Fruit fly (Drosophila melanogaster) whole organism, embryonic: Measurements from ENCODE around the gene CG7557.
A peak's percentile ranks its signal among the peaks of the same experiment; 100 is the strongest.

ENCODE experiments used
- Atf-2 ChIP-seq: fragments of 200-800 bp; sonication (Bioruptor generic); optimal IDR thresholded peaks from 2 replicates; lab custom pipeline; 2016; ENCODE audit warnings: missing biosample characterization, missing genetic modification characterization
- Bdp1 ChIP-seq: fragments of 200-800 bp; sonication (Bioruptor generic); optimal IDR thresholded peaks from 3 replicates; lab custom pipeline; 2016; ENCODE audit warnings: missing biosample characterization, missing genetic modification characterization
- BtbVII ChIP-seq: fragments of 200-800 bp; sonication (Bioruptor generic); optimal IDR thresholded peaks from 3 replicates; lab custom pipeline; 2017; ENCODE audit warnings: missing biosample characterization, mild to moderate bottlenecking, missing genetic modification characterization
- Bteb2 ChIP-seq: fragments of 200-800 bp; sonication (Bioruptor generic); optimal IDR thresholded peaks from 2 replicates; lab custom pipeline; 2016; ENCODE audit warnings: missing biosample characterization, missing genetic modification characterization
- CG12391 ChIP-seq: fragments of 200-800 bp; sonication (Bioruptor generic); optimal IDR thresholded peaks from 3 replicates; lab custom pipeline; 2018; ENCODE audit warnings: missing biosample characterization, mild to moderate bottlenecking, missing genetic modification characterization, moderate library complexity
- CG14441 ChIP-seq: fragments of 200-800 bp; sonication (Bioruptor generic); IDR thresholded peaks from 2 replicates; pipeline ENCODE4 v1.3.6; 2022; ENCODE audit warnings: missing biosample characterization, missing genetic modification characterization
- CG15696 ChIP-seq: fragments of 200-800 bp; sonication (Bioruptor generic); optimal IDR thresholded peaks from 2 replicates; lab custom pipeline; 2019; ENCODE audit warnings: missing biosample characterization, mild to moderate bottlenecking, missing genetic modification characterization, moderate library complexity
- CG16863 ChIP-seq: fragments of 200-800 bp; sonication (Bioruptor generic); optimal IDR thresholded peaks from 3 replicates; lab custom pipeline; 2016; ENCODE audit warnings: missing biosample characterization, missing genetic modification characterization
- CG17568 ChIP-seq: fragments of 200-800 bp; sonication (Bioruptor generic); optimal IDR thresholded peaks from 2 replicates; lab custom pipeline; 2018; ENCODE audit warnings: missing biosample characterization, mild to moderate bottlenecking, missing genetic modification characterization, moderate library complexity
- CG1792 ChIP-seq: fragments of 200-800 bp; sonication (Bioruptor generic); optimal IDR thresholded peaks from 2 replicates; lab custom pipeline; 2016; ENCODE audit warnings: missing biosample characterization, missing genetic modification characterization
- CG2202 ChIP-seq: fragments of 200-800 bp; sonication (Bioruptor generic); optimal IDR thresholded peaks from 2 replicates; lab custom pipeline; 2018; ENCODE audit warnings: missing biosample characterization, mild to moderate bottlenecking, missing genetic modification characterization
- CG34224 ChIP-seq: fragments of 200-800 bp; sonication (Bioruptor generic); IDR thresholded peaks from 3 replicates; pipeline ENCODE4 v1.3.6; 2022; ENCODE audit warnings: missing biosample characterization, missing genetic modification characterization; ENCODE audit not compliant: partially characterized antibody
- CG4360 ChIP-seq: fragments of 200-800 bp; sonication (Bioruptor generic); IDR thresholded peaks from 2 replicates; pipeline ENCODE4 v1.3.6; 2022; ENCODE audit warnings: missing biosample characterization, missing genetic modification characterization
- CG6254 ChIP-seq: fragments of 200-800 bp; sonication (Bioruptor generic); optimal IDR thresholded peaks from 3 replicates; lab custom pipeline; 2017; ENCODE audit warnings: mild to moderate bottlenecking, missing biosample characterization, missing genetic modification reagents, missing genetic modification characterization
- CG6765 ChIP-seq: fragments of 200-800 bp; sonication (Bioruptor generic); optimal IDR thresholded peaks from 3 replicates; lab custom pipeline; 2017; ENCODE audit warnings: missing biosample characterization, mild to moderate bottlenecking, missing genetic modification characterization
- CG6813 ChIP-seq: fragments of 200-800 bp; sonication (Bioruptor generic); optimal IDR thresholded peaks from 2 replicates; lab custom pipeline; 2017; ENCODE audit warnings: missing biosample characterization, missing genetic modification characterization, mild to moderate bottlenecking, moderate library complexity, missing genetic modification reagents
- CG7556 ChIP-seq: fragments of 200-800 bp; sonication (Bioruptor generic); optimal IDR thresholded peaks from 2 replicates; lab custom pipeline; 2017; ENCODE audit warnings: missing biosample characterization, mild to moderate bottlenecking, missing genetic modification characterization
- CG7786 ChIP-seq: fragments of 200-800 bp; sonication (Bioruptor generic); optimal IDR thresholded peaks from 2 replicates; lab custom pipeline; 2016; ENCODE audit warnings: missing biosample characterization, missing genetic modification characterization
- CG9727 ChIP-seq: fragments of 200-800 bp; sonication (Bioruptor generic); optimal IDR thresholded peaks from 3 replicates; lab custom pipeline; 2017; ENCODE audit warnings: missing biosample characterization, mild to moderate bottlenecking, missing genetic modification characterization
- CG9817 ChIP-seq: fragments of 200-800 bp; sonication (Bioruptor generic); optimal IDR thresholded peaks from 2 replicates; lab custom pipeline; 2018; ENCODE audit warnings: missing biosample characterization, mild to moderate bottlenecking, missing genetic modification characterization, moderate library complexity
- D19A ChIP-seq: fragments of 200-800 bp; optimal IDR thresholded peaks from 3 replicates; lab custom pipeline; 2019; ENCODE audit warnings: missing biosample characterization, mild to moderate bottlenecking, missing genetic modification characterization, moderate library complexity
- GATAe ChIP-seq: fragments of 200-800 bp; sonication (Bioruptor generic); conservative IDR thresholded peaks from 2 replicates; pipeline ENCODE4 v1.3.6; 2022; ENCODE audit warnings: missing biosample characterization, missing genetic modification characterization
- H15 ChIP-seq: fragments of 200-800 bp; sonication (Bioruptor generic); IDR thresholded peaks from 3 replicates; pipeline ENCODE4 v1.3.6; 2022; ENCODE audit warnings: missing biosample characterization, missing genetic modification characterization
- Kr ChIP-seq: fragments of 200-800 bp; sonication (Bioruptor generic); optimal IDR thresholded peaks from 2 replicates; lab custom pipeline; 2017; ENCODE audit warnings: missing biosample characterization, mild to moderate bottlenecking, missing genetic modification characterization
- Med ChIP-seq: fragments of 200-800 bp; sonication (Bioruptor generic); peaks from one replicate; lab custom pipeline; 2016; ENCODE audit warnings: missing biosample characterization, missing genetic modification characterization, mild to moderate bottlenecking, inconsistent platforms, moderate library complexity
- NC2β ChIP-seq: fragments of 200-800 bp; sonication (Bioruptor generic); optimal IDR thresholded peaks from 2 replicates; lab custom pipeline; 2016; ENCODE audit warnings: missing biosample characterization, missing genetic modification characterization
- Rfx ChIP-seq: fragments of 200-800 bp; sonication (Bioruptor generic); IDR thresholded peaks from 2 replicates; pipeline ENCODE4 v1.3.6; 2022; ENCODE audit warnings: missing biosample characterization, missing genetic modification characterization
- Sry-β ChIP-seq: fragments of 200-800 bp; sonication (Bioruptor generic); optimal IDR thresholded peaks from 2 replicates; lab custom pipeline; 2018; ENCODE audit warnings: missing biosample characterization, mild to moderate bottlenecking, missing genetic modification characterization, moderate library complexity
- amos ChIP-seq: fragments of 200-800 bp; sonication (Bioruptor generic); IDR thresholded peaks from 2 replicates; pipeline ENCODE4 v1.3.6; 2022; ENCODE audit warnings: missing biosample characterization, missing genetic modification characterization; ENCODE audit not compliant: partially characterized antibody
- br ChIP-seq: fragments of >200 bp; optimal IDR thresholded peaks from 2 replicates; lab custom pipeline; 2017
- bsh ChIP-seq, 2 experiments: fragments of 200-800 bp; sonication (Bioruptor generic); optimal IDR thresholded peaks; 2 replicates each; lab custom pipeline; 2017 to 2018; ENCODE audit warnings: mild to moderate bottlenecking in 2 of 2, missing biosample characterization in 2 of 2, missing genetic modification characterization in 2 of 2, moderate library complexity in 1 of 2
- caup ChIP-seq: fragments of 200-800 bp; sonication (Bioruptor generic); optimal IDR thresholded peaks from 3 replicates; lab custom pipeline; 2017; ENCODE audit warnings: missing biosample characterization, mild to moderate bottlenecking, missing genetic modification characterization, moderate library complexity; ENCODE audit not compliant: severe bottlenecking
- crc ChIP-seq: fragments of 200-800 bp; sonication (Bioruptor generic); optimal IDR thresholded peaks from 2 replicates; lab custom pipeline; 2016; ENCODE audit warnings: missing biosample characterization, missing genetic modification characterization
- dan ChIP-seq: fragments of 200-800 bp; sonication (Bioruptor generic); IDR thresholded peaks from 2 replicates; pipeline ENCODE4 v1.3.6; 2022; ENCODE audit warnings: missing biosample characterization, missing genetic modification characterization
- dmrt11E ChIP-seq: fragments of 200-800 bp; sonication (Bioruptor generic); optimal IDR thresholded peaks from 3 replicates; lab custom pipeline; 2018; ENCODE audit warnings: missing biosample characterization, mild to moderate bottlenecking, missing genetic modification characterization, moderate library complexity
- fu2 ChIP-seq: fragments of 200-800 bp; sonication (Bioruptor generic); optimal IDR thresholded peaks from 2 replicates; lab custom pipeline; 2016; ENCODE audit warnings: missing biosample characterization, missing genetic modification characterization
- hb ChIP-seq: fragments of 200-800 bp; sonication (Bioruptor generic); IDR thresholded peaks from 3 replicates; pipeline ENCODE4 v1.3.6; 2022; ENCODE audit warnings: missing biosample characterization, missing genetic modification characterization; ENCODE audit not compliant: partially characterized antibody
- ind ChIP-seq: fragments of 200-800 bp; sonication (Bioruptor generic); optimal IDR thresholded peaks from 3 replicates; lab custom pipeline; 2016; ENCODE audit warnings: missing biosample characterization, missing genetic modification characterization
- lab ChIP-seq: fragments of 200-800 bp; sonication (Bioruptor generic); optimal IDR thresholded peaks from 3 replicates; lab custom pipeline; 2017; ENCODE audit warnings: missing biosample characterization, missing genetic modification characterization, mild to moderate bottlenecking, moderate library complexity, missing genetic modification reagents
- lbe ChIP-seq: fragments of 200-800 bp; sonication (Bioruptor generic); optimal IDR thresholded peaks from 2 replicates; lab custom pipeline; 2016; ENCODE audit warnings: missing biosample characterization, mild to moderate bottlenecking, missing genetic modification characterization
- lilli ChIP-seq: fragments of 200-800 bp; sonication (Bioruptor generic); optimal IDR thresholded peaks from 3 replicates; lab custom pipeline; 2016; ENCODE audit warnings: missing biosample characterization, missing genetic modification characterization
- lola ChIP-seq, 3 experiments: fragments of >200 bp in 2 of 3; fragments of 200-800 bp in 1 of 3; sonication (Bioruptor generic) in 1 of 3; optimal IDR thresholded peaks; 2 replicates each; lab custom pipeline; 2017 to 2019; ENCODE audit warnings: missing biosample characterization in 3 of 3, missing genetic modification characterization in 3 of 3, mild to moderate bottlenecking in 1 of 3, moderate library complexity in 1 of 3
- luna ChIP-seq: fragments of 200-800 bp; sonication (Bioruptor generic); optimal IDR thresholded peaks from 2 replicates; lab custom pipeline; 2016; ENCODE audit warnings: missing biosample characterization, missing genetic modification characterization
- nerfin-1 ChIP-seq: fragments of 200-800 bp; sonication (Bioruptor generic); optimal IDR thresholded peaks from 3 replicates; lab custom pipeline; 2019; ENCODE audit warnings: missing biosample characterization, mild to moderate bottlenecking, missing genetic modification characterization, moderate library complexity
- psq ChIP-seq: fragments of 200-800 bp; sonication (Bioruptor generic); optimal IDR thresholded peaks from 2 replicates; lab custom pipeline; 2017; ENCODE audit warnings: missing biosample characterization, missing genetic modification characterization
- sens ChIP-seq: fragments of 200-800 bp; sonication (Bioruptor generic); peaks from one replicate; lab custom pipeline; 2016; ENCODE audit warnings: missing biosample characterization, missing genetic modification characterization
- sob ChIP-seq: fragments of 200-800 bp; sonication (Bioruptor generic); IDR thresholded peaks from 2 replicates; pipeline ENCODE4 v1.3.6; 2022; ENCODE audit warnings: missing biosample characterization, missing genetic modification characterization
- twi ChIP-seq: fragments of 200-800 bp; optimal IDR thresholded peaks from 2 replicates; lab custom pipeline; 2019; ENCODE audit warnings: missing biosample characterization, mild to moderate bottlenecking, missing genetic modification characterization, moderate library complexity
- tx ChIP-seq: fragments of 200-800 bp; sonication (Bioruptor generic); optimal IDR thresholded peaks from 2 replicates; lab custom pipeline; 2016; ENCODE audit warnings: missing biosample characterization, missing genetic modification characterization
- vvl ChIP-seq: fragments of 200-800 bp; sonication (Bioruptor generic); IDR thresholded peaks from 2 replicates; pipeline ENCODE4 v1.3.6; 2022; ENCODE audit warnings: missing biosample characterization, missing genetic modification characterization

Gene CG7557

dm6 chr3L:11491222-11491873 is 46.4 kb downstream of the CG7557 start (continued):
- peak; percentile 89 for TF ChIP-seq Med (GFP tag; lab: Kevin White, UChicago)
- no peak for TF ChIP-seq dan
- TF ChIP-seq dmrt11E (tag; lab: Kevin White, UChicago): peak; percentile 38
- no peak for TF ChIP-seq fu2 (GFP tag; lab: Kevin White, UChicago)
- no peak for TF ChIP-seq Bdp1 (GFP tag; lab: Kevin White, UChicago)
- TF ChIP-seq crc (GFP tag; lab: Kevin White, UChicago): no peak
- peak; percentile 56 for TF ChIP-seq lilli (GFP tag; lab: Kevin White, UChicago)
- peak; percentile 20 for TF ChIP-seq CG9727 (GFP tag; lab: Kevin White, UChicago)
- TF ChIP-seq Rfx (GFP tag; lab: Robert Waterston, UW): peak; percentile 77
- TF ChIP-seq CG7786 (GFP tag; lab: Kevin White, UChicago): peak; percentile 57
- TF ChIP-seq CG34224 (GFP tag; lab: Robert Waterston, UW): no peak
- TF ChIP-seq bsh (GFP tag; optimal IDR thresholded peaks at IDR 0.05; lab: Kevin White, UChicago): peak in 1 of 2 experiments; percentile 65
- no peak for TF ChIP-seq NC2β (GFP tag; lab: Kevin White, UChicago)
- peak; percentile 49 for TF ChIP-seq CG7556 (GFP tag; lab: Kevin White, UChicago)
- no peak for TF ChIP-seq psq
- peak; percentile 60 for TF ChIP-seq CG9817
- no peak for TF ChIP-seq Kr
- peak; percentile 60 for TF ChIP-seq vvl (GFP tag; lab: Robert Waterston, UW)
- TF ChIP-seq CG2202 (tag; lab: Kevin White, UChicago): no peak
- TF ChIP-seq amos (GFP tag; lab: Robert Waterston, UW): no peak
- TF ChIP-seq Bteb2 (GFP tag; lab: Kevin White, UChicago): peak; percentile 52
- no peak for TF ChIP-seq CG6765 (GFP tag; lab: Kevin White, UChicago)
- TF ChIP-seq caup (GFP tag; lab: Kevin White, UChicago): peak; percentile 45
- peak; percentile 17 for TF ChIP-seq CG1792 (GFP tag; lab: Kevin White, UChicago)
- TF ChIP-seq lola (GFP tag; optimal IDR thresholded peaks at IDR 0.05; lab: Kevin White, UChicago): peak in 1 of 3 experiments; percentile 18
- peak; percentile 9 for TF ChIP-seq luna (GFP tag; lab: Kevin White, UChicago)
- TF ChIP-seq Sry-β (GFP tag; lab: Kevin White, UChicago): no peak
- peak; percentile 78 for TF ChIP-seq CG14441 (GFP tag; lab: Robert Waterston, UW)
- no peak for TF ChIP-seq twi (tag; lab: Kevin White, UChicago)
- peak; percentile 54 for TF ChIP-seq CG12391 (tag; lab: Kevin White, UChicago)
- peak; percentile 80 for TF ChIP-seq sob (GFP tag; lab: Robert Waterston, UW)
- TF ChIP-seq hb (GFP tag; lab: Robert Waterston, UW): no peak
- TF ChIP-seq lab (GFP tag; lab: Kevin White, UChicago): peak; percentile 82
- TF ChIP-seq CG15696: peak; percentile 1
- peak; percentile 81 for TF ChIP-seq lbe (GFP tag; lab: Kevin White, UChicago)
- peak; percentile 30 for TF ChIP-seq tx (GFP tag; lab: Kevin White, UChicago)
- TF ChIP-seq Atf-2 (GFP tag; lab: Kevin White, UChicago): peak; percentile 63
- peak; percentile 67 for TF ChIP-seq ind
- TF ChIP-seq D19A: peak; percentile 15
- TF ChIP-seq br (lab: Kevin White, UChicago): no peak
- TF ChIP-seq CG16863 (GFP tag; lab: Kevin White, UChicago): peak; percentile 33
- no peak for TF ChIP-seq CG6254 (GFP tag; lab: Kevin White, UChicago)
- TF ChIP-seq BtbVII (GFP tag; lab: Kevin White, UChicago): peak; percentile 61
- TF ChIP-seq CG6813 (GFP tag; lab: Kevin White, UChicago): peak; percentile 23
- TF ChIP-seq H15 (GFP tag; lab: Robert Waterston, UW): peak; percentile 68; the same call in 2 of the 3 replicates
- no peak for TF ChIP-seq GATAe (GFP tag; lab: Robert Waterston, UW)
- peak; percentile 33 for TF ChIP-seq nerfin-1 (tag; lab: Kevin White, UChicago)
- TF ChIP-seq CG4360 (GFP tag; lab: Robert Waterston, UW): no peak
- TF ChIP-seq sens (GFP tag; lab: Kevin White, UChicago): peak; percentile 89
- TF ChIP-seq CG17568 (GFP tag; lab: Kevin White, UChicago): no peak
